Worm (Caenorhabditis elegans): Measurements from ENCODE around the gene C49C3.9.

ce11 chrIV:17301933-17302332 lies 40.2 kb downstream of the C49C3.9 start, which contains the start of gene ifta-2:
- TF ChIP-seq F52B5.7 (tag; optimal IDR thresholded peaks at IDR 0.05) (no peak), hmg-20 (GFP tag; IDR thresholded peaks at IDR 0.05) (no peak), lin-35 (GFP tag; optimal IDR thresholded peaks at IDR 0.05) (no peak)
